Worm (Caenorhabditis elegans): Measurements from ENCODE around the gene moc-3.

The moc-3 gene

DNA sequence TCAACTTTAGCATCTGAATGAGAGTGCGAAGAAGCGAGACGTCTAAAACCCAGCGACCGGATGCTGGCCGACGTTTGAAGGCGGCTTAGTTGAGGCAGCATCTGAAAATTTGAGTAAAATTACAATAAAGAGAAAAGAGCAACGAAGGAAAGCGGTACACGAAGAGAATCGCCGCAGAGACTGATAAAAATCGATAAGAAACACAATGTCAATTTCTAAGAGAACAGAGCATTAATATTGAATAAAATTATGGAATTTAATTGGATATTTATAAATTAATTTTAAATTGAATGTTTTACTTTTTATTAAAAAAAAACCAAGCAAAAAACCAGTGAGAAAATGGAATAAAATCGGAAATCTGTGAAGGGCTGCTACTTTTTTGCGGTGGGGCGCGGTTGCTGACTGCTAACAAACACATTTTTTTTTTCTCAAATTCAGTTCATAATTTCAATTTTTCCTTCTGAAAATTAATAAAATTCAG is at the start of gene moc-3, which contains the start of gene ndub-11:
moc-3 (plus strand) TSS at position 431 of the 481 bp plus-strand sequence.
ndub-11 (minus strand) TSS at position 101 of the 481 bp plus-strand sequence.
- peak in 1 of 2 experiments; percentile 9 for TF ChIP-seq lsy-2 (tag; optimal IDR thresholded peaks at IDR 0.05)
- TF ChIP-seq dpl-1 (GFP tag; optimal IDR thresholded peaks at IDR 0.05), result peak in 1 of 3 experiments; percentile 25
- no peak for TF ChIP-seq ztf-11 (tag; optimal IDR thresholded peaks at IDR 0.05)

- TF ChIP-seq lin-14 (GFP tag; optimal IDR thresholded peaks at IDR 0.05) (peak; percentile 32), pax-3 (tag; optimal IDR thresholded peaks at IDR 0.05) (no peak), lin-35 (GFP tag; optimal IDR thresholded peaks at IDR 0.05) (no peak), pag-3 (tag; optimal IDR thresholded peaks at IDR 0.05; ENCODE audit: borderline replicate concordance, insufficient read depth) (no peak)
These were observed 49.6 kb upstream of the moc-3 start for ce11 chrIV:8080782-8081181.

DNA sequence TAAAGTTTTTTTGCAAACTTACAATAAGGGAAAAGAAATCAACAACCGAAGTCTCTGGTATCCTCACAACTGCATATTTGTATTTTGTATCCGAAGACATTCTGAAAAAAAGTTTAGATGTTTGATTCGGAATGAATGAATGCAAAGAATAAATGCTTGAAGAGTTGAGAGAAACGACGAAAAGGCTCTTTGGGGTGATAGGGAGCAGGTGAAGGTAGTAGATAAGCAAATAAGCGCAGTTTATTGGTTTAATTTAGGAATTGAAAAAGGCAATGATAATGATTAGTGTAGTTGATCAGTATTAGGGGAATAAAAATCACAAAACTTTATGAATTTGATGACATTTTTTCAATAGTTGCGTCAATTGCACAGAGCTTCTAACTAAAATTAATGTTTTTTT is 43.8 kb upstream of the moc-3 start, which contains the start of gene nsy-7:
nsy-7 (minus strand) TSS at position 101 of the 400 bp plus-strand sequence.
- TF ChIP-seq efl-1 (optimal IDR thresholded peaks at IDR 0.05) (no peak), efl-1 (GFP tag; optimal IDR thresholded peaks at IDR 0.05 in 1 of 2) (no peak), ces-1 (GFP tag; optimal IDR thresholded peaks at IDR 0.05) (no peak), nhr-77 (tag; optimal IDR thresholded peaks at IDR 0.05) (no peak), dsc-1 (tag; optimal IDR thresholded peaks at IDR 0.05) (no peak), hlh-4 (tag; optimal IDR thresholded peaks at IDR 0.05) (no peak), aha-1 (tag; optimal IDR thresholded peaks at IDR 0.05) (no peak), mef-2 (tag; optimal IDR thresholded peaks at IDR 0.05) (no peak), lir-3 (tag; optimal IDR thresholded peaks at IDR 0.05; ENCODE audit: poor library complexity) (no peak)

ce11 chrIV:8091539-8091938 is 38.8 kb upstream of the moc-3 start:
- TF ChIP-seq blmp-1 (tag; optimal IDR thresholded peaks at IDR 0.05) (no peak), nhr-85 (tag) (peak; percentile 54), ceh-82 (tag; optimal IDR thresholded peaks at IDR 0.05) (no peak), unc-86 (tag; optimal IDR thresholded peaks at IDR 0.05) (no peak), mep-1 (tag; optimal IDR thresholded peaks at IDR 0.05) (no peak), mef-2 (tag; optimal IDR thresholded peaks at IDR 0.05) (no peak), skn-1 (tag; optimal IDR thresholded peaks at IDR 0.05) (no peak), fkh-4 (tag; optimal IDR thresholded peaks at IDR 0.05; ENCODE audit: borderline replicate concordance) (no peak), lin-15B (tag; optimal IDR thresholded peaks at IDR 0.05) (no peak), ces-1 (GFP tag; optimal IDR thresholded peaks at IDR 0.05) (no peak), efl-1 (optimal IDR thresholded peaks at IDR 0.05) (no peak), efl-1 (GFP tag; optimal IDR thresholded peaks at IDR 0.05 in 1 of 2) (no peak), lin-14 (GFP tag; optimal IDR thresholded peaks at IDR 0.05) (peak; percentile 15), hlh-17 (GFP tag; optimal IDR thresholded peaks at IDR 0.05; ENCODE audit: borderline replicate concordance) (no peak)

ce11 chrIV:8096375-8096774 is 34.0 kb upstream of the moc-3 start:
- peak; percentile 60 for TF ChIP-seq blmp-1 (tag; optimal IDR thresholded peaks at IDR 0.05)
- no peak for TF ChIP-seq nhr-84 (tag; optimal IDR thresholded peaks at IDR 0.05)

DNA sequence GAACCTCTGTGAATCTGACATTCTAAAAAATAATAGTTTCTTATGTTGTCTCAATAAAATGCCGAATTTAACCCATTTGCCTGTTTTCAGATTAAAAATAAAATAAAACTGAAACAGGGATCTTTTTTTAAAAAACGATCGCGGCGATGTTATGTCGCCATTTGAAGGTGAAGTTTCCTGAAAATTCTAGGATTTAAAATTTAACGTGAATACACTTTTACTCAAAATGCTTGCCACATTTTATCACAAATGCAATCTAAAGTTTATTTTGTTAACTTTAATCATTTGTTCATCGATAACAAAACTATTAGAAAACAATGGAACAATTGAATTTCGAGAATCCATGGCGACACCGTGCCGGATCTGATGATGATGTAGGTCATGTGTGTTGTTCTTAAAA is 30.8 kb upstream of the moc-3 start, which contains the start of gene Y42H9AR.2:
Y42H9AR.2 (plus strand) TSS at position 301 of the 400 bp plus-strand sequence.
- no peak for TF ChIP-seq mab-9 (GFP tag; IDR thresholded peaks at IDR 0.05)
- TF ChIP-seq hpl-2 (GFP tag; optimal IDR thresholded peaks at IDR 0.05), result no peak
- TF ChIP-seq hlh-17 (GFP tag; optimal IDR thresholded peaks at IDR 0.05; ENCODE audit: borderline replicate concordance), result no peak
- no peak for TF ChIP-seq tlp-1 (tag; optimal IDR thresholded peaks at IDR 0.05)
- no peak for TF ChIP-seq ceh-63 (GFP tag; optimal IDR thresholded peaks at IDR 0.05)
- no peak for TF ChIP-seq nhr-71 (tag; optimal IDR thresholded peaks at IDR 0.05)
- TF ChIP-seq sox-4 (tag; optimal IDR thresholded peaks at IDR 0.05), result no peak
- no peak for TF ChIP-seq nhr-77 (tag; optimal IDR thresholded peaks at IDR 0.05)

Measured in whole organism, L1 larva.